Worm (Caenorhabditis elegans) whole organism, midembryonic: ENCODE results near the gene Y75D11A.3.
"Not testable (repeated sequence)": the region's sequence is repeated elsewhere in the genome, so short reads cannot be mapped to it uniquely, and the experiment has no call there.

ENCODE experiments used
- T22C8.4 ChIP-seq: fragments of 200-800 bp; sonication (Bioruptor generic); IDR thresholded peaks from 2 replicates; pipeline ENCODE4 v1.3.6; 2022; ENCODE audit warnings: missing genetic modification characterization, missing compliant biosample characterization
- cog-1 ChIP-seq: sonication (generic microtip); optimal IDR thresholded peaks from 2 replicates; lab custom pipeline; 2016; ENCODE audit warnings: missing genetic modification characterization, missing compliant biosample characterization
- flt-1 ChIP-seq: fragments of 200-800 bp; sonication (Bioruptor generic); IDR thresholded peaks from 2 replicates; pipeline ENCODE4 v1.3.6; 2022; ENCODE audit warnings: missing genetic modification characterization, missing compliant biosample characterization
- klf-2 ChIP-seq: fragments of 200-800 bp; sonication (Bioruptor generic); conservative IDR thresholded peaks from 2 replicates; pipeline ENCODE4 v1.3.6; 2022; ENCODE audit warnings: missing genetic modification reagents, missing genetic modification characterization, missing compliant biosample characterization
- med-1 ChIP-seq: sonication (generic microtip); optimal IDR thresholded peaks from 2 replicates; lab custom pipeline; 2017; ENCODE audit warnings: missing genetic modification characterization, mild to moderate bottlenecking, missing compliant biosample characterization, antibody characterized with exemption, missing genetic modification reagents; ENCODE audit not compliant: insufficient read depth
- ref-1 ChIP-seq: fragments of 200-800 bp; sonication (Bioruptor generic); conservative IDR thresholded peaks from 2 replicates; pipeline ENCODE4 v1.3.6; 2022; ENCODE audit warnings: missing genetic modification reagents, missing genetic modification characterization, missing compliant biosample characterization
- tab-1 ChIP-seq: fragments of 200-800 bp; sonication (Bioruptor generic); IDR thresholded peaks from 2 replicates; pipeline ENCODE4 v1.3.6; 2022; ENCODE audit warnings: missing genetic modification characterization, missing compliant biosample characterization
- ztf-23 ChIP-seq: fragments of 200-800 bp; sonication (Bioruptor generic); IDR thresholded peaks from 2 replicates; pipeline ENCODE4 v1.3.6; 2022; ENCODE audit warnings: missing genetic modification reagents, missing genetic modification characterization, missing compliant biosample characterization
- ztf-29 ChIP-seq: fragments of 200-800 bp; sonication (Bioruptor generic); IDR thresholded peaks from 2 replicates; pipeline ENCODE4 v1.3.6; 2022; ENCODE audit warnings: missing genetic modification reagents, missing genetic modification characterization, missing compliant biosample characterization

Gene Y75D11A.3

DNA sequence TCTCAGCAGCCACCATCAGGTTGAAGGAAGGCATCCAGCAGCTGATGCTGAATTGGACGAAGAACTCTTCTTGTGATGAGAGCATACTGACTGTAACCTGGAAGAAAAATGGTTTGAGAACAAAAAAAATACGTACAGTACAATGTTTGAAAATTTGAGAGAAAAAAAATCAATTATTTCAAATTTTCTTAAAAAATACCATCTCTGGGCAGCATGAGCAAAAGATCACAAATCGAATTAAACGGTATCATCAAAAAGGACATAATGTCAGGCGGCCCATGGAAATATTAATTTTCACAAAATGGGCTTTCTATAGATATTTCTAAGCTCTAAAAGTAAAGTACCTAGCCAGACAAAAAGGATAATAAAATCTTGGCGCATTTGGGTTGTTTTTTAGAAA is at the start of gene Y75D11A.3:
Gene Y75D11A.3 (minus strand): TSS at position 101 of the 400 bp plus-strand sequence.
- not testable (repeated sequence) for TF ChIP-seq ref-1, tab-1, flt-1 (GFP tag; lab: Robert Waterston, UW)

DNA sequence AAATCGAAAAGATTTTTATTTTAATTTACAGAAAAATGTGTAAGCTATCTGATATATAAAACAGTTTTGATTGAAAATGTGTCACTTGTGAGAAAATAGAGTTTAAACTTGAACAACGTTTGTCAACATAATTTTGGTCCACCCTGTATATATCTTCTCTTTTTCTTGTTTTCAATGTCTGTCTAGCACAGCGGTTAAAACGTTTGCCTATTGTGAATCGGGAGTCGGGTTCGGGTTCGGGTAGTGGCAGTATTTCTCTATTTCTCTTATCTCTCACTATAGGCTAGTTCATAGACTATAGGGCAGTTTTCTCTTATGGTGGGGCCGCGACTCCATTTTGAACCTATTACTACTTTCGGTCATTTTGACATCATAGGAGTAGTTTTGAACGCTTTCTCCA is 45.1 kb upstream of the Y75D11A.3 start:
- TF ChIP-seq klf-2 (no peak), flt-1 (GFP tag; lab: Robert Waterston, UW) (0 out of 2 replicates have a peak, but pooled peaks have one; percentile 41)

DNA sequence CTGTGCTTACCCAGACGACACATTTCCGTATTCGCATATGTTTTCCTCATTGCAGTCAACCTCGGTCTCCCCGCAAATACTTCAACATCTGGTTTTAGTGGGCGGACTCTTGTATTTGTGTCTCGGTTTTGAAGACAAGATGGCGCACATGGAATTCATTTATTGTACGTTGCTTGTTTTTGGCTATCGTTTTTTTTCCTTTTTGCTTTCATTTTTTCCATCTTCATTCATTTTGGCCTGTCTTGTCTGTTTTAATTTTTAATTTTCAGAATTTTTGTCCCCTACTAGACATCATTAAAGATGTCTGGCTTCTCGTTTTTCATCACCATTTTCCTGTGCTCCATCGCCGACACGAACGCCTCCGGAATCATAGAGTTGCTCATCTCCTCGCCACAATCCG is 40.6 kb upstream of the Y75D11A.3 start, which contains the start of gene arg-1:
Gene arg-1 (plus strand): TSS at position 301 of the 400 bp plus-strand sequence.
- TF ChIP-seq klf-2 (no peak), flt-1 (GFP tag; lab: Robert Waterston, UW) (no peak), ztf-23 (GFP tag; lab: Robert Waterston, UW) (no peak), T22C8.4 (no peak), cog-1 (tag; lab: Kevin White, UChicago) (no peak), ref-1 (GFP tag; lab: Robert Waterston, UW) (no peak), ztf-29 (no peak), med-1 (no peak), tab-1 (GFP tag; lab: Robert Waterston, UW) (no peak)

DNA sequence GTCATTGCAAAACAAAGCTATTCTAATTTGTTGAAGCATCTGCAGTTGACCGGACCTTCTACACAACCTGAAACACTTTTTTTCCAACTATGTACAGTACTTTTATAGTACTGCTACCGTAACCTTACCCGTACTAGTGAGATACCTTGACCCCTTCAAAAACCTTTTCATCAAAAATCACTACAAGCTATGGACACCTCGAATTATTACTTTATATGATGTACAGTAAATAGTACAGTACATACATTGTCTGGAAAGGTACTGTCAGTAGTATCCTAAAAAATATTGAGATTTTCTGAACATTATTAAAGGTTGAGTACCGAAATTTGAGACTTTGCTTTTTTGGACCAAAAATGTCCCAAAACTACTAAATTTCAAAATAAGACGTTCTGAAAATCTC is 39.7 kb upstream of the Y75D11A.3 start:
- TF ChIP-seq med-1, result no peak
- no peak for TF ChIP-seq ztf-29
- TF ChIP-seq klf-2, result no peak
- no peak for TF ChIP-seq ztf-23 (GFP tag; lab: Robert Waterston, UW)

DNA sequence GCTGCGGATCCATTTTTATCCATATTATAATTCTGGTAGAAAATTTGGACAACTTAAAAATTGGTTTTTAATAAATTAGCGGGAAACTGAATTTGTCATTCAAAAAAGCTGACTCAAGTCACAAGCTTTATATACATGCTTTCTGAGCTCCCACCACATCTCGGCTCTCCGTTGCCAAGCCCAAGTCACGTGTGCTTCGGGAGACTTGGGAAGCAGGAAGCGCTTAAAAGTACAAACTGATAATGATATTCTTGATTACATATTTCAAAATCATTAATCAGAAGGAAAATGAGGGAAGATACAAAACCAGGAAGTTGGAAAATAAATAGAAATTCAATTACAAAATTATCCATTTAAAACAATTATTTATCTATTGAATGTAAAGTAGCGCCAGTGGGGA is 32.0 kb upstream of the Y75D11A.3 start, which contains the start of gene elc-2:
Gene elc-2 (minus strand): TSS at position 101 of the 400 bp plus-strand sequence.
- TF ChIP-seq med-1 (no peak), T22C8.4 (no peak), flt-1 (GFP tag; lab: Robert Waterston, UW) (no peak), ztf-23 (GFP tag; lab: Robert Waterston, UW) (no peak), cog-1 (tag; lab: Kevin White, UChicago) (no peak), ref-1 (GFP tag; lab: Robert Waterston, UW) (no peak), tab-1 (GFP tag; lab: Robert Waterston, UW) (no peak), klf-2 (no peak), ztf-29 (no peak)

DNA sequence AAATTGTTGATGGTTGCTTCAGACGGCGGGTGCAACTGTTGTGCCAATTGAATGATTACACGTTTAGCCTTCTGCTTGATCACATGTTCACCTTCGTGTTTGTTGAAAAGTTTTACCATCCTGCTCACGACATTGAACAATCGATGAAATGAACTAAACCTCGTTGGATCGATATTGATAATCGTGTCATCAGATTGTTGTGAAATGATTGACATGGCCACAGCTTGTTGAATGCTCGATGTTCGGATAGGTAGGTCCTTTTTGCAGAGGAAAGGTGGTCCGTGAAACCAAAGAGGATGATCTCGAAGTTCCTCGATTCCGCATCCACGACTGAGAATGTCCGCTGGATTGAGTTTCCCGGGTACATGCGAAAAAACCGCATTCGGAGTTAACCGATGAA is 23.6 kb upstream of the Y75D11A.3 start:
- no peak for TF ChIP-seq ztf-29
- TF ChIP-seq med-1, result no peak
- no peak for TF ChIP-seq klf-2
- no peak for TF ChIP-seq ztf-23 (GFP tag; lab: Robert Waterston, UW)
- no peak for TF ChIP-seq tab-1 (GFP tag; lab: Robert Waterston, UW)
- TF ChIP-seq cog-1 (tag; lab: Kevin White, UChicago), result no peak
- TF ChIP-seq ref-1 (GFP tag; lab: Robert Waterston, UW), result no peak
- TF ChIP-seq flt-1 (GFP tag; lab: Robert Waterston, UW), result no peak
- no peak for TF ChIP-seq T22C8.4

DNA sequence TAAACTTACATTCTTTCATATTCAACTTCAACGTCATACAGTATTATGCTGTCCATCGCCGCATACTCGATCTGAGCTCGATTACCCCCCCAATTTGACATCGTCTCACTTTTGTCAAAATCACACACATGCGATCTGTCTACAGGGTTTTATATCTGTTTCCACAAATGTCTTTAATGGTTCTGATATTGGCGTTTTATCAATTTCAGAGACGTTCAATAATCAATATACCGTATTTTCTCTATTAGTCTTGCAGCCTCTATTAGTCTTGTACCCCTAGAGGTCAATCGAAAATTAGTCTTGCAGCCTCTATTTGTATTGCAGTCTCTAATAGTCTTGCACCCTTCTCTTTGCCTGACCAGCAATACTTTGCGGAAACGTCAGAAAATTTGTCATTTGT is 2.5 kb upstream of the Y75D11A.3 start, which contains the start of gene Y75D11A.6:
Gene Y75D11A.6 (minus strand): TSS at position 101 of the 400 bp plus-strand sequence.
- TF ChIP-seq klf-2; ref-1 (GFP tag; lab: Robert Waterston, UW); ztf-23 (GFP tag; lab: Robert Waterston, UW): not testable (repeated sequence)

DNA sequence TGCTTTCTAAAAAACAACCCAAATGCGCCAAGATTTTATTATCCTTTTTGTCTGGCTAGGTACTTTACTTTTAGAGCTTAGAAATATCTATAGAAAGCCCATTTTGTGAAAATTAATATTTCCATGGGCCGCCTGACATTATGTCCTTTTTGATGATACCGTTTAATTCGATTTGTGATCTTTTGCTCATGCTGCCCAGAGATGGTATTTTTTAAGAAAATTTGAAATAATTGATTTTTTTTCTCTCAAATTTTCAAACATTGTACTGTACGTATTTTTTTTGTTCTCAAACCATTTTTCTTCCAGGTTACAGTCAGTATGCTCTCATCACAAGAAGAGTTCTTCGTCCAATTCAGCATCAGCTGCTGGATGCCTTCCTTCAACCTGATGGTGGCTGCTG is 3.5 kb downstream of the Y75D11A.3 start, which contains the start of gene Y75D11A.2:
Gene Y75D11A.2 (plus strand): TSS at position 301 of the 400 bp plus-strand sequence.
- not testable (repeated sequence) for TF ChIP-seq klf-2; tab-1 (GFP tag; lab: Robert Waterston, UW); ztf-23 (GFP tag; lab: Robert Waterston, UW)

DNA sequence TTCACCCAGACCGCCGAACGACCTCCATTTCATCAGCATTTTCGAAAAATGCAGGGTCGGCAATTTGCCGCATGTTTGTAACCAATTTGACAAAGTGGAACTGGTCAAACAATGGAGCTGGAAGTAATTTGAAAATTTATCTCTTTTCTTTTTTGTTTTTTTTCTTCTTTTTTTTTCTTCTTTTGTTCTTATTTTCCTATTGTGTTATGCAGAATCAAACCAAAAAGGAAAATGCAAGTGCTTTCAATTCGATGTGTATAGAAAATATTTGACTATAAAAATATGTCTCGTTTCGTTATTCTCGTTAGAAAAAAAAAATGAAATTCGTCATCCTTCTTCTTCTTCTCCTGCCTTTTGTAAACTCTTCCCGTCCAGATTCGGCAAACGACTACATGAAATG is 8.4 kb downstream of the Y75D11A.3 start, which contains the start of gene F07G6.10:
Gene F07G6.10 (plus strand): TSS at position 301 of the 400 bp plus-strand sequence.
- no peak for TF ChIP-seq tab-1 (GFP tag; lab: Robert Waterston, UW)
- no peak for TF ChIP-seq klf-2
- TF ChIP-seq ztf-29, result no peak
- no peak for TF ChIP-seq T22C8.4
- no peak for TF ChIP-seq flt-1 (GFP tag; lab: Robert Waterston, UW)
- no peak for TF ChIP-seq med-1
- no peak for TF ChIP-seq ref-1 (GFP tag; lab: Robert Waterston, UW)
- TF ChIP-seq ztf-23 (GFP tag; lab: Robert Waterston, UW), result no peak
- no peak for TF ChIP-seq cog-1 (tag; lab: Kevin White, UChicago)

DNA sequence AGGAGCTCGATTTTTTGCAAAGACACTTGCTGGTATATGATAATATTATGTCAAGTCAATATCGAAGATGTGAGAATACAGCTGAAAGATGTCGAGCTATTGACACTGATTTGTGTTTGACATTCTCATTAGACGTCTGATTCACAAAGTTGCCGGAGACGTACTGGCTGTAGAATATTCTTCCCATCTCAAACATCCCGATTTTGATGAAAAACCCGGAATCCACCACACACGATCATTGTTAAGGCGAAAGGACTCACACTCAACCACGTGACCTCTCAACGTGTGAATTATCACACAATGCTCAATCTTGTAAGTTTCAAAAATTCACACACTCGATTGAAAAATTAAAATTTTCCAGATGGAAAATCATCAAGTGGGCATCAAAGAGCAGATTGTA is 10.1 kb downstream of the Y75D11A.3 start, which contains the start of gene F07G6.12:
Gene F07G6.12 (plus strand): TSS at position 301 of the 400 bp plus-strand sequence.
- TF ChIP-seq ztf-23 (GFP tag; lab: Robert Waterston, UW) (no peak), klf-2 (no peak), cog-1 (tag; lab: Kevin White, UChicago) (no peak), ztf-29 (no peak), tab-1 (GFP tag; lab: Robert Waterston, UW) (no peak), ref-1 (GFP tag; lab: Robert Waterston, UW) (no peak), flt-1 (GFP tag; lab: Robert Waterston, UW) (no peak), T22C8.4 (no peak), med-1 (no peak)

DNA sequence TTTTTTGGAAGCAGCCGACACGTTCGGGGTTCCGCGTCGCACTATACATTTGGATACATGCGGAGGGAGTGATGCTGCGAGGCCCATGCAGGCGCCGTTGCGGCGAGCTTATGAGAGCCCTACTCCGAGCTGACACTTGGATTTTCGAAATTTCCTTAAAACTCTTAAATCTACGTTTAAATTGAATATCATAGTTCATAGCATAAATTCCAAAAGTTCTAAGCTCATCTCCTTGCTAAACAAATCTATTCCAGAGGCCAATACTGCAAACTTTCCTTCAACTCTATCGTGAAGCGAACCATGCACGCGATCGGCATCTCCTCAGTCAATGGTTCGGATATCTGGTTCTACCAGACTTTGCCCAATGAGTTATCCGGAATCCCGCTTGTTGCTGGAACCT is 16.5 kb downstream of the Y75D11A.3 start, which contains the start of gene dgn-3:
Gene dgn-3 (plus strand): TSS at position 301 of the 400 bp plus-strand sequence.
- TF ChIP-seq klf-2, result no peak
- TF ChIP-seq tab-1 (GFP tag; lab: Robert Waterston, UW), result no peak
- TF ChIP-seq ztf-29, result no peak
- TF ChIP-seq med-1, result no peak
